Fruit fly (Drosophila melanogaster): ENCODE measurements around the gene Cyp304a1.

- TF ChIP-seq insv (optimal IDR thresholded peaks at IDR 0.05) (no peak), psq (optimal IDR thresholded peaks at IDR 0.05) (no peak), h (optimal IDR thresholded peaks at IDR 0.05) (no peak), ttk (optimal IDR thresholded peaks at IDR 0.05) (no peak), Myc (optimal IDR thresholded peaks at IDR 0.05) (no peak), Sin3A (optimal IDR thresholded peaks at IDR 0.05) (no peak)
Measured at dm6 chr3R:13012990-13013389, 49.4 kb downstream of the Cyp304a1 start.
